Worm (Caenorhabditis elegans) whole organism, young adult: ENCODE measurements around the gene F28H6.6.

ENCODE experiments used
- B0261.1 ChIP-seq: sonication (generic microtip); optimal IDR thresholded peaks from 2 replicates; lab custom pipeline; 2016; ENCODE audit warnings: mild to moderate bottlenecking, missing genetic modification characterization, moderate library complexity, missing compliant biosample characterization
- B0336.3 ChIP-seq: fragments of 200-800 bp; sonication (Bioruptor generic); IDR thresholded peaks from 2 replicates; pipeline ENCODE4 v1.3.6; 2022; ENCODE audit warnings: missing genetic modification characterization, missing compliant biosample characterization
- C17E4.6 ChIP-seq: fragments of 200-800 bp; sonication (Bioruptor generic); IDR thresholded peaks from 2 replicates; pipeline ENCODE4 v1.3.6; 2022; ENCODE audit warnings: missing genetic modification reagents, missing genetic modification characterization, missing compliant biosample characterization
- F57C9.4 ChIP-seq: sonication (generic microtip); optimal IDR thresholded peaks from 2 replicates; lab custom pipeline; 2017; ENCODE audit warnings: mild to moderate bottlenecking, missing genetic modification characterization, missing compliant biosample characterization
- T26A5.8 ChIP-seq: sonication (generic microtip); optimal IDR thresholded peaks from 2 replicates; lab custom pipeline; 2016; ENCODE audit warnings: missing genetic modification characterization, missing compliant biosample characterization
- Y53F4B.3 ChIP-seq: fragments of 200-800 bp; sonication (Bioruptor generic); IDR thresholded peaks from 2 replicates; pipeline ENCODE4 v1.3.6; 2022; ENCODE audit warnings: missing genetic modification reagents, missing genetic modification characterization, missing compliant biosample characterization
- Y53G8AR.9 ChIP-seq: fragments of 200-800 bp; sonication (Bioruptor generic); conservative IDR thresholded peaks from 2 replicates; pipeline ENCODE4 v1.3.6; 2022; ENCODE audit warnings: missing genetic modification reagents, missing genetic modification characterization, missing compliant biosample characterization
- Y67H2A.10 ChIP-seq: fragments of 200-800 bp; sonication (Bioruptor generic); conservative IDR thresholded peaks from 2 replicates; pipeline ENCODE4 v1.3.6; 2022; ENCODE audit warnings: missing genetic modification reagents, missing genetic modification characterization, missing compliant biosample characterization
- ZK185.1 ChIP-seq: sonication (generic microtip); optimal IDR thresholded peaks from 2 replicates; lab custom pipeline; 2016; ENCODE audit warnings: mild to moderate bottlenecking, missing genetic modification characterization, missing compliant biosample characterization; ENCODE audit not compliant: poor library complexity, severe bottlenecking
- atf-7 ChIP-seq: sonication (generic microtip); optimal IDR thresholded peaks from 2 replicates; lab custom pipeline; 2017; ENCODE audit warnings: mild to moderate bottlenecking, missing genetic modification characterization, missing compliant biosample characterization
- cebp-1 ChIP-seq, 2 experiments: fragments of 200-800 bp in 1 of 2; sonication (Bioruptor generic) in 1 of 2; sonication (generic microtip) in 1 of 2; IDR thresholded peaks in 1 of 2; optimal IDR thresholded peaks in 1 of 2; 2 replicates each; pipeline versions ENCODE4 v1.3.6 to Lab custom; 2017 to 2022; ENCODE audit warnings: missing compliant biosample characterization in 2 of 2, missing genetic modification characterization in 2 of 2, mild to moderate bottlenecking in 1 of 2, missing genetic modification reagents in 1 of 2, moderate library complexity in 1 of 2
- cebp-2 ChIP-seq: fragments of 200-800 bp; sonication (Bioruptor generic); IDR thresholded peaks from 2 replicates; pipeline ENCODE4 v1.3.6; 2022; ENCODE audit warnings: missing genetic modification characterization, missing compliant biosample characterization
- ceh-100 ChIP-seq: fragments of 200-800 bp; sonication (Bioruptor generic); IDR thresholded peaks from 2 replicates; pipeline ENCODE4 v1.3.6; 2022; ENCODE audit warnings: missing genetic modification reagents, missing genetic modification characterization, missing compliant biosample characterization
- ceh-40 ChIP-seq: fragments of 200-800 bp; sonication (Bioruptor generic); IDR thresholded peaks from 2 replicates; pipeline ENCODE4 v1.3.6; 2022; ENCODE audit warnings: missing genetic modification characterization, missing compliant biosample characterization
- ceh-79 ChIP-seq: sonication (generic microtip); optimal IDR thresholded peaks from 2 replicates; lab custom pipeline; 2017; ENCODE audit warnings: mild to moderate bottlenecking, missing genetic modification characterization, missing compliant biosample characterization
- dpff-1 ChIP-seq: sonication (generic microtip); optimal IDR thresholded peaks from 2 replicates; lab custom pipeline; 2017; ENCODE audit warnings: mild to moderate bottlenecking, missing genetic modification characterization, missing compliant biosample characterization
- dpl-1 ChIP-seq: fragments of 150-350 bp; optimal IDR thresholded peaks from 2 replicates; lab custom pipeline; 2014; ENCODE audit warnings: missing biosample characterization, missing genetic modification reagents, missing genetic modification characterization
- egl-18 ChIP-seq: fragments of 200-800 bp; sonication (Bioruptor generic); IDR thresholded peaks from 2 replicates; pipeline ENCODE4 v1.3.6; 2022; ENCODE audit warnings: missing genetic modification reagents, missing genetic modification characterization, missing compliant biosample characterization
- ets-4 ChIP-seq: fragments of 200-800 bp; sonication (Bioruptor generic); optimal IDR thresholded peaks from 2 replicates; lab custom pipeline; 2018; ENCODE audit warnings: mild to moderate bottlenecking, missing genetic modification characterization, missing compliant biosample characterization
- hmg-20 ChIP-seq: fragments of 200-800 bp; sonication (Bioruptor generic); IDR thresholded peaks from 2 replicates; pipeline ENCODE4 v1.3.6; 2022; ENCODE audit warnings: missing genetic modification reagents, missing genetic modification characterization, missing compliant biosample characterization
- let-526 ChIP-seq: fragments of 200-800 bp; sonication (Bioruptor generic); IDR thresholded peaks from 2 replicates; pipeline ENCODE4 v1.3.6; 2022; ENCODE audit warnings: missing genetic modification reagents, missing genetic modification characterization, missing compliant biosample characterization
- lin-26 ChIP-seq: fragments of 200-800 bp; sonication (Bioruptor generic); IDR thresholded peaks from 2 replicates; pipeline ENCODE4 v1.3.6; 2022; ENCODE audit warnings: missing genetic modification reagents, missing genetic modification characterization, missing compliant biosample characterization
- lin-40 ChIP-seq: sonication (generic microtip); optimal IDR thresholded peaks from 2 replicates; lab custom pipeline; 2016; ENCODE audit warnings: missing genetic modification characterization, mild to moderate bottlenecking, missing compliant biosample characterization, missing genotype, missing genetic modification reagents
- lin-54 ChIP-seq: fragments of 200-800 bp; sonication (Bioruptor generic); optimal IDR thresholded peaks from 2 replicates; lab custom pipeline; 2018; ENCODE audit warnings: mild to moderate bottlenecking, missing genetic modification characterization, missing compliant biosample characterization
- lsy-27 ChIP-seq: sonication (generic microtip); optimal IDR thresholded peaks from 2 replicates; lab custom pipeline; 2017; ENCODE audit warnings: missing genetic modification characterization, mild to moderate bottlenecking, missing compliant biosample characterization, antibody characterized with exemption, missing genotype, borderline replicate concordance; ENCODE audit not compliant: insufficient read depth
- madf-10 ChIP-seq: sonication (generic microtip); optimal IDR thresholded peaks from 2 replicates; lab custom pipeline; 2016; ENCODE audit warnings: mild to moderate bottlenecking, missing genetic modification characterization, missing compliant biosample characterization
- mes-4 ChIP-seq: sonication (generic microtip); optimal IDR thresholded peaks from 2 replicates; lab custom pipeline; 2016; ENCODE audit warnings: missing genotype, missing genetic modification characterization, missing compliant biosample characterization
- mxl-1 ChIP-seq: sonication (generic microtip); optimal IDR thresholded peaks from 2 replicates; lab custom pipeline; 2016; ENCODE audit warnings: missing genetic modification characterization, missing compliant biosample characterization
- nfya-1 ChIP-seq: sonication (generic microtip); optimal IDR thresholded peaks from 2 replicates; lab custom pipeline; 2017; ENCODE audit warnings: antibody characterized with exemption, missing compliant biosample characterization, missing genetic modification characterization, borderline replicate concordance; ENCODE audit not compliant: insufficient read depth
- nhr-120 ChIP-seq: fragments of 200-800 bp; sonication (Bioruptor generic); IDR thresholded peaks from 2 replicates; pipeline ENCODE4 v1.3.6; 2022; ENCODE audit warnings: missing genetic modification characterization, missing compliant biosample characterization
- nhr-179 ChIP-seq: sonication (generic microtip); optimal IDR thresholded peaks from 2 replicates; lab custom pipeline; 2016; ENCODE audit warnings: mild to moderate bottlenecking, missing genetic modification characterization, missing compliant biosample characterization
- nhr-27 ChIP-seq: fragments of 200-800 bp; sonication (Bioruptor generic); optimal IDR thresholded peaks from 2 replicates; lab custom pipeline; 2018; ENCODE audit warnings: mild to moderate bottlenecking, missing genetic modification characterization, moderate library complexity, missing compliant biosample characterization
- pha-4 ChIP-seq: fragments of 150-350 bp; sonication (generic microtip); optimal IDR thresholded peaks from 2 replicates; lab custom pipeline; 2014; ENCODE audit warnings: missing biosample characterization, missing genetic modification reagents, missing genetic modification characterization
- rcor-1 ChIP-seq: fragments of 200-800 bp; sonication (Bioruptor generic); IDR thresholded peaks from 2 replicates; pipeline ENCODE4 v1.3.6; 2022; ENCODE audit warnings: missing genetic modification reagents, missing genetic modification characterization, missing compliant biosample characterization
- rec-8 ChIP-seq, 2 experiments: sonication (generic microtip); optimal IDR thresholded peaks; 2 replicates each; lab custom pipeline; 2016; ENCODE audit warnings: mild to moderate bottlenecking in 2 of 2, missing genetic modification characterization in 2 of 2, missing genetic modification reagents in 2 of 2, missing genotype in 2 of 2, missing biosample characterization in 1 of 2, missing compliant biosample characterization in 1 of 2, moderate library complexity in 1 of 2
- repo-1 ChIP-seq: sonication (generic microtip); optimal IDR thresholded peaks from 2 replicates; lab custom pipeline; 2017; ENCODE audit warnings: mild to moderate bottlenecking, missing genetic modification characterization, missing compliant biosample characterization
- sea-2 ChIP-seq: fragments of 200-800 bp; sonication (Bioruptor generic); IDR thresholded peaks from 2 replicates; pipeline ENCODE4 v1.3.6; 2022; ENCODE audit warnings: missing genetic modification characterization, missing compliant biosample characterization
- snpc-1.3 ChIP-seq: sonication (generic microtip); optimal IDR thresholded peaks from 2 replicates; lab custom pipeline; 2017; ENCODE audit warnings: missing genetic modification characterization, mild to moderate bottlenecking, missing compliant biosample characterization, antibody characterized with exemption, moderate library complexity, missing genotype, missing genetic modification reagents; ENCODE audit not compliant: insufficient read depth
- somi-1 ChIP-seq: fragments of 200-800 bp; sonication (Bioruptor generic); optimal IDR thresholded peaks from 2 replicates; lab custom pipeline; 2018; ENCODE audit warnings: mild to moderate bottlenecking, missing genetic modification characterization, missing compliant biosample characterization
- tbp1 ChIP-seq: fragments of 200-800 bp; sonication (Bioruptor generic); optimal IDR thresholded peaks from 2 replicates; lab custom pipeline; 2018; ENCODE audit warnings: mild to moderate bottlenecking, missing genetic modification characterization, missing compliant biosample characterization
- unc-62 ChIP-seq: fragments of 150-350 bp; optimal IDR thresholded peaks from 2 replicates; lab custom pipeline; 2014; ENCODE audit warnings: missing biosample characterization, missing genetic modification reagents, missing genetic modification characterization
- zim-3 ChIP-seq: sonication (generic microtip); optimal IDR thresholded peaks from 2 replicates; lab custom pipeline; 2017; ENCODE audit warnings: mild to moderate bottlenecking, missing genetic modification characterization, moderate library complexity, missing compliant biosample characterization
- ztf-25 ChIP-seq: fragments of 200-800 bp; sonication (Bioruptor generic); IDR thresholded peaks from 2 replicates; pipeline ENCODE4 v1.3.6; 2022; ENCODE audit warnings: missing genetic modification reagents, missing genetic modification characterization, missing compliant biosample characterization
- ztf-28 ChIP-seq: fragments of 200-800 bp; sonication (Bioruptor generic); IDR thresholded peaks from 2 replicates; pipeline ENCODE4 v1.3.6; 2022; ENCODE audit warnings: missing genetic modification reagents, missing genetic modification characterization, missing compliant biosample characterization
- ztf-3 ChIP-seq: fragments of 200-800 bp; sonication (Bioruptor generic); optimal IDR thresholded peaks from 2 replicates; lab custom pipeline; 2018; ENCODE audit warnings: mild to moderate bottlenecking, missing genetic modification characterization, missing compliant biosample characterization
- ztf-6 ChIP-seq: fragments of 200-800 bp; sonication (Bioruptor generic); IDR thresholded peaks from 2 replicates; pipeline ENCODE4 v1.3.6; 2022; ENCODE audit warnings: missing genetic modification reagents, missing genetic modification characterization, missing compliant biosample characterization

The F28H6.6 gene

DNA sequence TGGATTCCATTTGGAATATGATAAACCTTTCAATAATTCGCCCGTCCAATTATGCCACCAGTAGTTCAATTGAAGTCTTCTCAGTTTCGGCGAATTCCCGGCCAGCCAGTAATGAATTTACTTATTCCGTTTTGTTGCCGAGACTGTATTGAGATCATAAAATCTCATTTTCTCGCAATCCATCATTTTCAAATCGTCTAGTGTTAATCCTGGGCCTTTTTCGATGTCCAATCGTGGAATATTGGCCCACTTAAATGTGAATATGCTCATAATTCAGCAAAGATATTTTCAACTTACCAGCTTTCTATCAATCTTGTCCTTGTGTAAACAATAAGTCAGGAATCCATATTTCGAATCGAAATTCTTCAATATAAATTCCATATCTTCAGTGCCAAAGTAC lies 27.0 kb upstream of the F28H6.6 start:
- TF ChIP-seq sea-2 (GFP tag; lab: Robert Waterston, UW) (no peak), repo-1 (no peak), ceh-40 (no peak), Y53G8AR.9 (GFP tag; lab: Robert Waterston, UW) (no peak), lin-26 (GFP tag; lab: Robert Waterston, UW) (no peak), cebp-2 (GFP tag; lab: Robert Waterston, UW) (no peak), pha-4 (tag; lab: Kevin White, UChicago) (no peak), ceh-100 (GFP tag; lab: Robert Waterston, UW) (no peak), nhr-179 (tag; lab: Kevin White, UChicago) (no peak), T26A5.8 (tag; lab: Kevin White, UChicago) (no peak), lin-54 (GFP tag; lab: Kevin White, UChicago) (no peak), F57C9.4 (no peak), mes-4 (tag; lab: Kevin White, UChicago) (no peak), ztf-28 (GFP tag; lab: Robert Waterston, UW) (no peak), dpl-1 (GFP tag; lab: Kevin White, UChicago) (no peak), C17E4.6 (GFP tag; lab: Robert Waterston, UW) (no peak), ceh-79 (tag; lab: Kevin White, UChicago) (no peak), cebp-1 (GFP tag; IDR thresholded peaks at IDR 0.05; lab: Robert Waterston, UW) (no peak), cebp-1 (tag; optimal IDR thresholded peaks at IDR 0.05; lab: Kevin White, UChicago) (no peak)

DNA sequence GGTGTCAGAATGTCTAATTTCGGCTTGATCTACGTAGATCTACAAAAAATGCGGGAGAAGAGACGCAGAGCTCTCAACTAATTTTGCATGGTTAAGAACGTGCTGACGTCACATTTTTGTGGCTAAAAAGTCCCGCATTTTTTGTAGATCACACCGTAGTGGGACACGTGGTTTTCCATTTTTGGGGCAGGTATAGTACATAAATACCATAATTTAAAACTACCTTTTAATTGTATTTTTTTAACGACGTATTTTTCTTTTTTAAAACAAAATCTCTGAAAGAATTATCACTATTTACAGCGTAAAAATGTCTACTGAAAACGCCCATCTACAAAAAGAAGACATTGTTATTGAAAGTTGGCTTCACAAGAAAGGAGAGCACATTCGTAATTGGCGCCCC lies 21.7 kb upstream of the F28H6.6 start, which contains the start of gene akt-2:
Gene akt-2 (plus strand): TSS at position 301 of the 400 bp plus-strand sequence.
- no peak for TF ChIP-seq mes-4 (tag; lab: Kevin White, UChicago)
- TF ChIP-seq nfya-1 (tag; lab: Kevin White, UChicago), result no peak
- no peak for TF ChIP-seq rec-8 (tag; optimal IDR thresholded peaks at IDR 0.05; lab: Kevin White, UChicago)
- no peak for TF ChIP-seq somi-1 (GFP tag; lab: Kevin White, UChicago)
- no peak for TF ChIP-seq snpc-1.3 (tag; lab: Kevin White, UChicago)
- TF ChIP-seq pha-4 (tag; lab: Kevin White, UChicago), result no peak
- TF ChIP-seq Y53F4B.3, result no peak
- TF ChIP-seq Y67H2A.10 (GFP tag; lab: Robert Waterston, UW), result no peak
- TF ChIP-seq hmg-20 (GFP tag; lab: Robert Waterston, UW), result no peak
- no peak for TF ChIP-seq B0336.3
- TF ChIP-seq atf-7, result no peak
- TF ChIP-seq dpff-1 (tag; lab: Kevin White, UChicago), result no peak
- no peak for TF ChIP-seq rcor-1 (GFP tag; lab: Robert Waterston, UW)
- no peak for TF ChIP-seq ztf-3
- no peak for TF ChIP-seq B0261.1 (tag; lab: Kevin White, UChicago)
- no peak for TF ChIP-seq egl-18 (GFP tag; lab: Robert Waterston, UW)
- no peak for TF ChIP-seq zim-3 (tag; lab: Kevin White, UChicago)
- TF ChIP-seq nhr-120 (GFP tag; lab: Robert Waterston, UW), result no peak
- TF ChIP-seq mxl-1 (tag; lab: Kevin White, UChicago), result no peak
- TF ChIP-seq ztf-25 (GFP tag; lab: Robert Waterston, UW), result no peak

DNA sequence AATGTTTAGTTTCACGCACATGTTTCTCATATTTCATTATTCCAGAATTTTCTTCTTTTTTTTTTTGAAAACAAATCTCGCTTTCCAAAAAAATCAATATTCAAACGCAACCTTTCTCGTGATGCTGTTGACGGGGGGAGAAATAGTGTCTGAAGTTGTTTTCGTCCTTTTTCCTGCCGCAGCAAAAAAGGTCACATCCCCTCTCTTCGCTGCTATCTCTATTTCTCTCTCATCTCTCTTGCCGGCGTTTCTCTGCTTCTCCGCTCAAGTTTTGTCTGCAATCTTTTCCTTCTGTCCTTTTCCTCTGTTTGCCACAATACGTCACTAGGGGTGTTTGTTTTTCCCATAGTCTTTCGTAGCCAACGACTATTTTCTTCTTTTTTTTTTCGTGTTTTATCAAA lies 21.1 kb upstream of the F28H6.6 start:
- TF ChIP-seq rcor-1 (GFP tag; lab: Robert Waterston, UW) (no peak), C17E4.6 (GFP tag; lab: Robert Waterston, UW) (no peak), let-526 (GFP tag; lab: Robert Waterston, UW) (no peak), ZK185.1 (tag; lab: Kevin White, UChicago) (peak; percentile 11), lsy-27 (tag; lab: Kevin White, UChicago) (no peak), unc-62 (GFP tag; lab: Kevin White, UChicago) (no peak), madf-10 (tag; lab: Kevin White, UChicago) (no peak), Y67H2A.10 (GFP tag; lab: Robert Waterston, UW) (no peak), tbp1 (GFP tag; lab: Kevin White, UChicago) (peak; percentile 52), nhr-27 (no peak), lin-40 (tag; lab: Kevin White, UChicago) (peak; percentile 81), ets-4 (GFP tag; lab: Kevin White, UChicago) (no peak), ztf-28 (GFP tag; lab: Robert Waterston, UW) (no peak), ztf-6 (GFP tag; lab: Robert Waterston, UW) (0 out of 2 replicates have a peak, but pooled peaks have one; percentile 27)
